Fruit fly (Drosophila melanogaster): ENCODE measurements around the gene mrn.

Gene mrn

dm6 chr3L:15566484-15566955 is 13.8 kb downstream of the mrn start (continued):
- TF ChIP-seq HLHmδ (GFP tag; optimal IDR thresholded peaks at IDR 0.05): peak; percentile 77
- peak; percentile 78 for TF ChIP-seq cwo (GFP tag; optimal IDR thresholded peaks at IDR 0.05)
- peak; percentile 55 for TF ChIP-seq btn (GFP tag; optimal IDR thresholded peaks at IDR 0.05)
- TF ChIP-seq CG5953 (GFP tag; IDR thresholded peaks at IDR 0.05): no peak
- no peak for TF ChIP-seq nerfin-2 (GFP tag; IDR thresholded peaks at IDR 0.05; ENCODE audit: partially characterized antibody)
- peak; percentile 60 for TF ChIP-seq gro (GFP tag; optimal IDR thresholded peaks at IDR 0.05)
- peak; percentile 55 for TF ChIP-seq CG8281 (tag; optimal IDR thresholded peaks at IDR 0.05)
- TF ChIP-seq bsh (GFP tag; optimal IDR thresholded peaks at IDR 0.05): peak in 1 of 2 experiments; percentile 56
- peak; percentile 89 for TF ChIP-seq CG12071 (GFP tag; optimal IDR thresholded peaks at IDR 0.05)
- peak; percentile 90 for TF ChIP-seq odd (GFP tag; optimal IDR thresholded peaks at IDR 0.05)
- peak; percentile 42 for TF ChIP-seq CG13775 (GFP tag; optimal IDR thresholded peaks at IDR 0.05)
- peak; percentile 57 for TF ChIP-seq CG7928 (GFP tag; optimal IDR thresholded peaks at IDR 0.05)
- peak; percentile 59 for TF ChIP-seq Fer2 (tag; optimal IDR thresholded peaks at IDR 0.05)
- no peak for TF ChIP-seq wor (GFP tag; IDR thresholded peaks at IDR 0.05)
- TF ChIP-seq lola (GFP tag; optimal IDR thresholded peaks at IDR 0.05): peak in 1 of 3 experiments; percentile 59
- peak; percentile 26 for TF ChIP-seq CG10654 (GFP tag; optimal IDR thresholded peaks at IDR 0.05)
- peak; percentile 30; the same call in 1 of the 2 replicates for TF ChIP-seq MBD-R2 (GFP tag; IDR thresholded peaks at IDR 0.05)
- peak; percentile 65 for TF ChIP-seq NfI (GFP tag; optimal IDR thresholded peaks at IDR 0.05)
- TF ChIP-seq CG3726 (GFP tag; IDR thresholded peaks at IDR 0.05): no peak
- TF ChIP-seq CG8478 (optimal IDR thresholded peaks at IDR 0.05): no peak
- no peak for TF ChIP-seq phol (tag; optimal IDR thresholded peaks at IDR 0.05)
- peak; percentile 32; the same call in 1 of the 2 replicates for TF ChIP-seq NFAT (GFP tag; IDR thresholded peaks at IDR 0.05)
- no peak for TF ChIP-seq Eip74EF (GFP tag; optimal IDR thresholded peaks at IDR 0.05)
- peak; percentile 28 for TF ChIP-seq CG1792 (GFP tag; optimal IDR thresholded peaks at IDR 0.05)
- no peak for TF ChIP-seq CG1832 (GFP tag; optimal IDR thresholded peaks at IDR 0.05)
- no peak for TF ChIP-seq C15 (GFP tag; IDR thresholded peaks at IDR 0.05)
- no peak for TF ChIP-seq grn (GFP tag; optimal IDR thresholded peaks at IDR 0.05)
- TF ChIP-seq zen2 (GFP tag; IDR thresholded peaks at IDR 0.05; ENCODE audit: partially characterized antibody): no peak
- peak; percentile 63 for TF ChIP-seq CG4854 (GFP tag; optimal IDR thresholded peaks at IDR 0.05)
- TF ChIP-seq Lpt (GFP tag; optimal IDR thresholded peaks at IDR 0.05): no peak
- TF ChIP-seq HLH54F (GFP tag; optimal IDR thresholded peaks at IDR 0.05): no peak
- peak; percentile 25 for TF ChIP-seq CG12236 (GFP tag; optimal IDR thresholded peaks at IDR 0.05)
- TF ChIP-seq BtbVII (GFP tag; optimal IDR thresholded peaks at IDR 0.05): peak; percentile 87
- peak; percentile 42 for TF ChIP-seq jumu (GFP tag; optimal IDR thresholded peaks at IDR 0.05)
- TF ChIP-seq Taf1 (GFP tag; IDR thresholded peaks at IDR 0.05): no peak
- TF ChIP-seq CG31388 (GFP tag; optimal IDR thresholded peaks at IDR 0.05): no peak
- peak; percentile 80 for TF ChIP-seq CG4328 (GFP tag; optimal IDR thresholded peaks at IDR 0.05)
- no peak for TF ChIP-seq dan (GFP tag; IDR thresholded peaks at IDR 0.05)
- no peak for TF ChIP-seq al (GFP tag; IDR thresholded peaks at IDR 0.05)
- TF ChIP-seq knrl (GFP tag; IDR thresholded peaks at IDR 0.05; ENCODE audit: partially characterized antibody): no peak
- TF ChIP-seq CG11398 (GFP tag; optimal IDR thresholded peaks at IDR 0.05): peak; percentile 61
- no peak for TF ChIP-seq Atf-2 (GFP tag; optimal IDR thresholded peaks at IDR 0.05)
- TF ChIP-seq bowl (GFP tag; IDR thresholded peaks at IDR 0.05): peak; percentile 36; the same call in 1 of the 2 replicates
- peak; percentile 87 for TF ChIP-seq CG6813 (GFP tag; optimal IDR thresholded peaks at IDR 0.05)
- TF ChIP-seq CG10565 (GFP tag; optimal IDR thresholded peaks at IDR 0.05): no peak
- TF ChIP-seq pros (GFP tag; optimal IDR thresholded peaks at IDR 0.05): peak; percentile 23
- TF ChIP-seq CG10147 (GFP tag; optimal IDR thresholded peaks at IDR 0.05): no peak
- TF ChIP-seq CG10209 (GFP tag; optimal IDR thresholded peaks at IDR 0.05): peak; percentile 80
- no peak for TF ChIP-seq CG12155 (GFP tag; optimal IDR thresholded peaks at IDR 0.05)
- no peak for TF ChIP-seq CG7963 (GFP tag; IDR thresholded peaks at IDR 0.05; ENCODE audit: partially characterized antibody)

Data from whole organism, embryonic.